Fruit fly (Drosophila melanogaster) whole organism, embryonic: Measurements from ENCODE around the gene Ada1-1.

ENCODE experiments used
- Aef1 ChIP-seq: fragments of 200-800 bp; sonication (Bioruptor generic); IDR thresholded peaks from 3 replicates; pipeline ENCODE4 v1.3.6; 2022; ENCODE audit warnings: missing biosample characterization, missing genetic modification characterization
- BtbVII ChIP-seq: fragments of 200-800 bp; sonication (Bioruptor generic); optimal IDR thresholded peaks from 3 replicates; lab custom pipeline; 2017; ENCODE audit warnings: missing biosample characterization, mild to moderate bottlenecking, missing genetic modification characterization
- CG12744 ChIP-seq: fragments of 200-800 bp; sonication (Bioruptor generic); optimal IDR thresholded peaks from 2 replicates; lab custom pipeline; 2016; ENCODE audit warnings: missing biosample characterization, missing genetic modification characterization
- CG7987 ChIP-seq: fragments of 200-800 bp; sonication (Bioruptor generic); optimal IDR thresholded peaks from 2 replicates; lab custom pipeline; 2018; ENCODE audit warnings: missing biosample characterization, mild to moderate bottlenecking, missing genetic modification characterization, moderate library complexity
- Dll ChIP-seq: fragments of 200-800 bp; sonication (Bioruptor generic); IDR thresholded peaks from 4 replicates; pipeline ENCODE4 v1.3.6; 2022; ENCODE audit warnings: missing biosample characterization, missing genetic modification characterization; ENCODE audit not compliant: partially characterized antibody
- Fer1 ChIP-seq: fragments of 200-800 bp; sonication (Bioruptor generic); optimal IDR thresholded peaks from 2 replicates; lab custom pipeline; 2017; ENCODE audit warnings: missing biosample characterization, mild to moderate bottlenecking, missing genetic modification characterization
- Hr39 ChIP-seq: fragments of >200 bp; optimal IDR thresholded peaks from 2 replicates; lab custom pipeline; 2017
- NfI ChIP-seq: fragments of 200-800 bp; sonication (Bioruptor generic); optimal IDR thresholded peaks from 3 replicates; lab custom pipeline; 2018; ENCODE audit warnings: missing biosample characterization, mild to moderate bottlenecking, missing genetic modification characterization, moderate library complexity
- ci ChIP-seq: fragments of 200-800 bp; sonication (Bioruptor generic); IDR thresholded peaks from 3 replicates; pipeline ENCODE4 v1.3.6; 2022; ENCODE audit warnings: missing biosample characterization, missing genetic modification characterization
- disco-r ChIP-seq: fragments of 200-800 bp; sonication (Bioruptor generic); optimal IDR thresholded peaks from 2 replicates; lab custom pipeline; 2016; ENCODE audit warnings: missing biosample characterization, missing genetic modification characterization
- kay ChIP-seq: fragments of 200-800 bp; sonication (Bioruptor generic); optimal IDR thresholded peaks from 2 replicates; lab custom pipeline; 2016; ENCODE audit warnings: missing biosample characterization, missing genetic modification characterization
- psq ChIP-seq: fragments of 200-800 bp; sonication (Bioruptor generic); optimal IDR thresholded peaks from 2 replicates; lab custom pipeline; 2017; ENCODE audit warnings: missing biosample characterization, missing genetic modification characterization

- TF ChIP-seq kay (GFP tag; lab: Kevin White, UChicago) (no peak), Fer1 (GFP tag; lab: Kevin White, UChicago) (no peak), CG7987 (GFP tag; lab: Kevin White, UChicago) (no peak), disco-r (GFP tag; lab: Kevin White, UChicago) (no peak), Dll (GFP tag; lab: Robert Waterston, UW) (no peak), BtbVII (no peak), Aef1 (GFP tag; lab: Robert Waterston, UW) (no peak), ci (GFP tag; lab: Robert Waterston, UW) (no peak), psq (GFP tag; lab: Kevin White, UChicago) (no peak), NfI (GFP tag; lab: Kevin White, UChicago) (no peak), Hr39 (lab: Kevin White, UChicago) (no peak), CG12744 (no peak)
Measured at dm6 chr2L:12007853-12008252, 11.2 kb downstream of the Ada1-1 start, which contains the start of gene Rh5.
